Worm (Caenorhabditis elegans): ENCODE results near the gene Y52E8A.6.

DNA sequence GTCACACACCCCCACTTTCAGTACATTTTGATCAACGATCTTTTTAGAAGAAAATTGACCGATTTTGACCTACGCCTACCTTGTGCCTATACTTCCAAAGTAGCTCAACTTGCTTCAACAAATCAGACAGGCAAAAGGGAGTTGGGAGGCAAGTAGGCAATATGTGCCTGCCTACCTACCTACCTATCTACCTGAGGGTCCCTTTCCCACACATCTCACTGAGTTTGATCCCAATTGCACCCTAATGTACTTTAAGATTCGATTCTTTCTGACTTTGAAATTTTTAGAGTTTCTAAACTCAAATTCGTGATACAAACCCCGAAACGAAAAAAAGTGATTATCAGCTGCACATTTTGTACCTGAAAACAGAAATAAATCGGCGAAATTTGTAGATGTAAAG lies 52.1 kb downstream of the Y52E8A.6 start:
- TF ChIP-seq unc-39 (tag; optimal IDR thresholded peaks at IDR 0.05) = no peak
- no peak for TF ChIP-seq nhr-77 (tag; optimal IDR thresholded peaks at IDR 0.05)
- no peak for TF ChIP-seq nhr-10 (tag; optimal IDR thresholded peaks at IDR 0.05)
- no peak for TF ChIP-seq zag-1 (tag; optimal IDR thresholded peaks at IDR 0.05)
- no peak for TF ChIP-seq nhr-11 (tag; optimal IDR thresholded peaks at IDR 0.05)
- TF ChIP-seq sma-9 (GFP tag; optimal IDR thresholded peaks at IDR 0.05) = no peak
- no peak for TF ChIP-seq sma-9 (tag; optimal IDR thresholded peaks at IDR 0.05)
- TF ChIP-seq nhr-237 (tag; optimal IDR thresholded peaks at IDR 0.05) = no peak

Data from whole organism, L2 larva.